Worm (Caenorhabditis elegans): Measurements from ENCODE around the gene R105.1.

ce11 chrIV:4636001-4636400 is 2.5 kb downstream of the R105.1 start, which contains the start of gene R105.5:
- TF ChIP-seq him-1 (tag; optimal IDR thresholded peaks at IDR 0.05) (no peak), W03F9.2 (tag; optimal IDR thresholded peaks at IDR 0.05) (no peak)
